Fruit fly (Drosophila melanogaster): ENCODE measurements around the gene CG31809.
A peak's percentile ranks its signal among the peaks of the same experiment; 100 is the strongest.

CG31809 gene

dm6 chr2L:16877678-16878077, 19.2 kb upstream of the CG31809 start:
- TF ChIP-seq Blimp-1 (GFP tag; optimal IDR thresholded peaks at IDR 0.05): no peak
- TF ChIP-seq CG6276 (GFP tag; optimal IDR thresholded peaks at IDR 0.05): no peak
- no peak for TF ChIP-seq spab (GFP tag; optimal IDR thresholded peaks at IDR 0.05)
- no peak for TF ChIP-seq Sox15 (GFP tag; optimal IDR thresholded peaks at IDR 0.05)
- TF ChIP-seq cyc (GFP tag; optimal IDR thresholded peaks at IDR 0.05): no peak
- TF ChIP-seq dac (GFP tag; optimal IDR thresholded peaks at IDR 0.05): no peak
- TF ChIP-seq ss (GFP tag; optimal IDR thresholded peaks at IDR 0.05): no peak
- TF ChIP-seq CG9139 (GFP tag; optimal IDR thresholded peaks at IDR 0.05): no peak
- no peak for TF ChIP-seq CG6163 (GFP tag; IDR thresholded peaks at IDR 0.05)
- TF ChIP-seq net (GFP tag; optimal IDR thresholded peaks at IDR 0.05): no peak
- TF ChIP-seq dsx (GFP tag; optimal IDR thresholded peaks at IDR 0.05; ENCODE audit: poor library complexity, severe bottlenecking): no peak
- no peak for TF ChIP-seq CG8319 (GFP tag; optimal IDR thresholded peaks at IDR 0.05)
- TF ChIP-seq Eip93F (GFP tag; optimal IDR thresholded peaks at IDR 0.05): no peak
- TF ChIP-seq Ets96B (tag; optimal IDR thresholded peaks at IDR 0.05): no peak
- no peak for TF ChIP-seq Sox102F (GFP tag; optimal IDR thresholded peaks at IDR 0.05)
- TF ChIP-seq CG8119 (GFP tag; IDR thresholded peaks at IDR 0.05): no peak

DNA sequence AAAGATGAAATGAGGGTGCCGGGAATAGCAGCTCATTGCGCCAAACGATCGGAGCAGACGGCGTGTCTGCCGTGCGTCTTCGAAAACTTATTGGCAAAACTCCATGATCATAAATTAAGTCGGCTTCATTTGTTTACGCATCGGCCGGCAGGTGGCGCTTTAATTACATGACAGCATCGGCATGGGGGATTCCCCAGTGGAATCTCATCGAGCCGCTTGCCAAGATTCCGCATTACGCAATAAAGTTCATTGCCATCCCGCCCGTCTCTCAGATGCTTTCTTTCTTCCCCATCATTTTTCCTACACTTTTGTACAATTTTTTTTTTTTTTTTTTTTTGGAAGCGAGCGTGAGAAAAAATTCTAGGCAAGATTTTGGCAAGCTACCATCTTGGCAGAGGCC, 18.0 kb upstream of the CG31809 start:
- TF ChIP-seq topi (GFP tag; optimal IDR thresholded peaks at IDR 0.05): no peak
- peak; percentile 5 for TF ChIP-seq vri (GFP tag; optimal IDR thresholded peaks at IDR 0.05)
- TF ChIP-seq CG11294 (GFP tag; IDR thresholded peaks at IDR 0.05): no peak
- TF ChIP-seq salr (GFP tag; optimal IDR thresholded peaks at IDR 0.05): peak in 1 of 2 experiments; percentile 6

DNA sequence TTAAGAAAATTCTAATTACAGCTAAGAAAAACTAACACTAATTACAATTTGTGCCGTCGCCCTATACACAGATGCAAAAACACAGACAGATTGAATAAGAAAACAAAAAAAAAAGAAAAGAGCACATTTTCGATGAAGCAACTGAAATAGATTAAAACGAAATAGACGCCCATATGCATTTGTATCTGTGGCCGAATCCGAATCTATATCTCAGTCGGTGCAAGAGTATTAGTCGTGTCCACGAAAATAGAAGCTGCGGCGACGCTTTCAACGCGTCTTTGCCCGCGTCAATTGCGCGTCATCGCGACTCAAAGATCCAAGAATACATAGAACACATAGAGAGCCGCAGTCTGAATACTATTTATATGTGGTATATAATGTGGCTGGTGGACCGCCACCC, 16.4 kb upstream of the CG31809 start:
- TF ChIP-seq salr (GFP tag; optimal IDR thresholded peaks at IDR 0.05) (no peak), Lpt (GFP tag; optimal IDR thresholded peaks at IDR 0.05) (peak; percentile 14), CG6854 (GFP tag; optimal IDR thresholded peaks at IDR 0.05) (no peak), vri (GFP tag; optimal IDR thresholded peaks at IDR 0.05) (no peak), CG6276 (GFP tag; optimal IDR thresholded peaks at IDR 0.05) (peak; percentile 42), CG15336 (GFP tag; IDR thresholded peaks at IDR 0.05) (no peak), eg (GFP tag; IDR thresholded peaks at IDR 0.05) (peak; percentile 49; the same call in 1 of the 3 replicates), CG3032 (tag; optimal IDR thresholded peaks at IDR 0.05) (no peak), CG32006 (GFP tag; optimal IDR thresholded peaks at IDR 0.05) (no peak), esn (GFP tag; optimal IDR thresholded peaks at IDR 0.05) (no peak), CG10631 (GFP tag; optimal IDR thresholded peaks at IDR 0.05) (no peak), CG8319 (GFP tag; optimal IDR thresholded peaks at IDR 0.05) (no peak), Met (GFP tag; optimal IDR thresholded peaks at IDR 0.05) (no peak), pdm3 (GFP tag; optimal IDR thresholded peaks at IDR 0.05) (no peak), ss (GFP tag; optimal IDR thresholded peaks at IDR 0.05) (no peak)

DNA sequence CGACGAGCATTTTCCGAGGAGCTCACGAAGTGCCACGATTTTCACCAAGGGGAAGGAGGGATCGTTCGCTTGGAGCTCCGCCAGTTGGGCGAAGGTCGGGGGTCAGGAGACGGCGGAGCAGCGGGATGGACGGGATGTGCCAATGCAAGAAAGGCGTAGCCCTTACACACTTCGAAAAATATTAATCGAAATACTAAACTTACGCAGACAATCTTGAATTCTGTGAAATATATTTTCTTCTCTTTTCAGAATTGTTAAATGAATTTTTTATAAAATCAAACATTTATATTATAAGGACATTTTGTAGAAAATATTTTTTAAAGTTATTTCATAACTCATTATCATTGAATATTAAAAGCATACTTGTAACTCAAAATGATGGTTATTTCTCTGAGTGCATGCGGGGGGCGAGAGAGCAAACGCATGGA, 10.4 kb upstream of the CG31809 start:
- TF ChIP-seq fd85E (GFP tag; optimal IDR thresholded peaks at IDR 0.05) (no peak), Ets96B (tag; optimal IDR thresholded peaks at IDR 0.05) (no peak), Smox (GFP tag; optimal IDR thresholded peaks at IDR 0.05) (no peak), CG6854 (GFP tag; optimal IDR thresholded peaks at IDR 0.05) (no peak), CG3919 (GFP tag; optimal IDR thresholded peaks at IDR 0.05) (no peak), Gug (GFP tag; IDR thresholded peaks at IDR 0.05) (peak; percentile 54), svp (GFP tag) (no peak), CG31627 (GFP tag; optimal IDR thresholded peaks at IDR 0.05) (no peak), salr (GFP tag; optimal IDR thresholded peaks at IDR 0.05) (peak in 1 of 2 experiments; percentile 64), CG11762 (GFP tag; optimal IDR thresholded peaks at IDR 0.05; ENCODE audit: insufficient read depth) (no peak), dac (GFP tag; optimal IDR thresholded peaks at IDR 0.05) (no peak), achi (GFP tag; optimal IDR thresholded peaks at IDR 0.05) (peak; percentile 45), eg (GFP tag; IDR thresholded peaks at IDR 0.05) (peak; percentile 43), esn (GFP tag; optimal IDR thresholded peaks at IDR 0.05) (no peak), ss (GFP tag; optimal IDR thresholded peaks at IDR 0.05) (no peak), CG10669 (GFP tag; optimal IDR thresholded peaks at IDR 0.05) (no peak), spab (GFP tag; optimal IDR thresholded peaks at IDR 0.05) (no peak), CG8119 (GFP tag; IDR thresholded peaks at IDR 0.05) (peak; percentile 74), Lpt (GFP tag; optimal IDR thresholded peaks at IDR 0.05) (peak; percentile 10), CG9139 (GFP tag; optimal IDR thresholded peaks at IDR 0.05) (no peak), Sox14 (GFP tag; optimal IDR thresholded peaks at IDR 0.05) (no peak), CG6163 (GFP tag; IDR thresholded peaks at IDR 0.05) (no peak), topi (GFP tag; optimal IDR thresholded peaks at IDR 0.05) (no peak), dsx (GFP tag; optimal IDR thresholded peaks at IDR 0.05; ENCODE audit: poor library complexity, severe bottlenecking) (no peak), lz (GFP tag; optimal IDR thresholded peaks at IDR 0.05) (no peak), CG4318 (GFP tag; optimal IDR thresholded peaks at IDR 0.05) (peak; percentile 35), fd59A (GFP tag; optimal IDR thresholded peaks at IDR 0.05) (no peak), Eip78C (GFP tag) (peak; percentile 85), cyc (GFP tag; optimal IDR thresholded peaks at IDR 0.05) (no peak)

Data from whole organism, prepupa.